Worm (Caenorhabditis elegans): ENCODE measurements around the gene T25D1.2.

ce11 chrX:16482944-16483343 is 32.4 kb upstream of the T25D1.2 start:
- TF ChIP-seq snpc-4 (tag; optimal IDR thresholded peaks at IDR 0.05) (no peak), unc-62 (GFP tag; optimal IDR thresholded peaks at IDR 0.05) (no peak), ztf-11 (tag; optimal IDR thresholded peaks at IDR 0.05) (no peak), unc-39 (tag; optimal IDR thresholded peaks at IDR 0.05) (no peak), nhr-237 (tag; optimal IDR thresholded peaks at IDR 0.05) (no peak), fos-1 (tag; optimal IDR thresholded peaks at IDR 0.05) (no peak)
